Fruit fly (Drosophila melanogaster) whole organism, embryonic: Measurements from ENCODE around the gene Or65c.
A peak's percentile ranks its signal among the peaks of the same experiment; 100 is the strongest.

Source experiments
- Blimp-1 ChIP-seq: fragments of 200-800 bp; sonication (Bioruptor generic); optimal IDR thresholded peaks from 3 replicates; lab custom pipeline; 2018; ENCODE audit warnings: missing biosample characterization, missing genetic modification characterization, mild to moderate bottlenecking, moderate library complexity, missing genetic modification reagents
- CG10979 ChIP-seq: fragments of 200-800 bp; sonication (Bioruptor generic); optimal IDR thresholded peaks from 2 replicates; lab custom pipeline; 2018; ENCODE audit warnings: missing biosample characterization, mild to moderate bottlenecking, missing genetic modification characterization, moderate library complexity
- CG11085 ChIP-seq: fragments of 200-800 bp; sonication (Bioruptor generic); IDR thresholded peaks from 2 replicates; pipeline ENCODE4 v1.3.6; 2022; ENCODE audit warnings: missing biosample characterization, missing genetic modification characterization
- CG11560 ChIP-seq: fragments of 200-800 bp; sonication (Bioruptor generic); IDR thresholded peaks from 3 replicates; pipeline ENCODE4 v1.3.6; 2022; ENCODE audit warnings: missing biosample characterization, missing genetic modification characterization
- CG12236 ChIP-seq: fragments of 200-800 bp; sonication (Bioruptor generic); optimal IDR thresholded peaks from 2 replicates; lab custom pipeline; 2016; ENCODE audit warnings: missing biosample characterization, missing genetic modification characterization
- CG12299 ChIP-seq: fragments of 200-800 bp; sonication (Bioruptor generic); optimal IDR thresholded peaks from 2 replicates; lab custom pipeline; 2018; ENCODE audit warnings: missing biosample characterization, mild to moderate bottlenecking, missing genetic modification characterization
- CG12659 ChIP-seq: fragments of 200-800 bp; sonication (Bioruptor generic); optimal IDR thresholded peaks from 3 replicates; lab custom pipeline; 2017; ENCODE audit warnings: mild to moderate bottlenecking, missing biosample characterization, missing genetic modification reagents, missing genetic modification characterization
- CG14667 ChIP-seq: fragments of 200-800 bp; sonication (Bioruptor generic); IDR thresholded peaks from 2 replicates; pipeline ENCODE4 v1.3.6; 2022; ENCODE audit warnings: missing biosample characterization, missing genetic modification characterization
- CG15696 ChIP-seq: fragments of 200-800 bp; sonication (Bioruptor generic); optimal IDR thresholded peaks from 2 replicates; lab custom pipeline; 2019; ENCODE audit warnings: missing biosample characterization, mild to moderate bottlenecking, missing genetic modification characterization, moderate library complexity
- CG17359 ChIP-seq: fragments of 200-800 bp; sonication (Bioruptor generic); optimal IDR thresholded peaks from 3 replicates; lab custom pipeline; 2018; ENCODE audit warnings: missing biosample characterization, mild to moderate bottlenecking, missing genetic modification characterization, moderate library complexity
- CG17829 ChIP-seq: fragments of 200-800 bp; optimal IDR thresholded peaks from 2 replicates; lab custom pipeline; 2019; ENCODE audit warnings: missing biosample characterization, mild to moderate bottlenecking, missing genetic modification characterization, moderate library complexity
- CG18262 ChIP-seq: fragments of 200-800 bp; optimal IDR thresholded peaks from 3 replicates; lab custom pipeline; 2019; ENCODE audit warnings: missing biosample characterization, mild to moderate bottlenecking, missing genetic modification characterization, moderate library complexity
- CG2712 ChIP-seq: fragments of 200-800 bp; optimal IDR thresholded peaks from 3 replicates; lab custom pipeline; 2019; ENCODE audit warnings: missing biosample characterization, mild to moderate bottlenecking, missing genetic modification characterization, moderate library complexity
- CG2875 ChIP-seq: fragments of 200-800 bp; sonication (Bioruptor generic); optimal IDR thresholded peaks from 2 replicates; lab custom pipeline; 2017; ENCODE audit warnings: missing biosample characterization, mild to moderate bottlenecking, missing genetic modification characterization, missing genetic modification reagents
- CG2889 ChIP-seq: fragments of 200-800 bp; sonication (Bioruptor generic); IDR thresholded peaks from 3 replicates; pipeline ENCODE4 v1.3.6; 2022; ENCODE audit warnings: missing biosample characterization, missing genetic modification characterization
- CG3163 ChIP-seq: fragments of 200-800 bp; sonication (Bioruptor generic); optimal IDR thresholded peaks from 3 replicates; lab custom pipeline; 2016; ENCODE audit warnings: missing biosample characterization, missing genetic modification characterization
- CG33557 ChIP-seq: fragments of 200-800 bp; sonication (Bioruptor generic); optimal IDR thresholded peaks from 2 replicates; lab custom pipeline; 2019; ENCODE audit warnings: missing biosample characterization, mild to moderate bottlenecking, missing genetic modification characterization, moderate library complexity
- CG4360 ChIP-seq: fragments of 200-800 bp; sonication (Bioruptor generic); IDR thresholded peaks from 2 replicates; pipeline ENCODE4 v1.3.6; 2022; ENCODE audit warnings: missing biosample characterization, missing genetic modification characterization
- CG4730 ChIP-seq: fragments of 200-800 bp; sonication (Bioruptor generic); IDR thresholded peaks from 2 replicates; pipeline ENCODE4 v1.3.6; 2022; ENCODE audit warnings: missing biosample characterization, missing genetic modification characterization
- CG6854 ChIP-seq: fragments of 200-800 bp; sonication (Bioruptor generic); optimal IDR thresholded peaks from 3 replicates; lab custom pipeline; 2017; ENCODE audit warnings: missing biosample characterization, mild to moderate bottlenecking, missing genetic modification characterization
- CG7987 ChIP-seq: fragments of 200-800 bp; sonication (Bioruptor generic); optimal IDR thresholded peaks from 2 replicates; lab custom pipeline; 2018; ENCODE audit warnings: missing biosample characterization, mild to moderate bottlenecking, missing genetic modification characterization, moderate library complexity
- CG8290 ChIP-seq, 3 experiments: fragments of 200-800 bp; sonication (Bioruptor generic); optimal IDR thresholded peaks; 2 replicates each; lab custom pipeline; 2016 to 2019; ENCODE audit warnings: missing biosample characterization in 3 of 3, missing genetic modification characterization in 3 of 3, mild to moderate bottlenecking in 2 of 3, moderate library complexity in 1 of 3
- CrebB ChIP-seq: fragments of 200-800 bp; sonication (Bioruptor generic); optimal IDR thresholded peaks from 3 replicates; lab custom pipeline; 2018; ENCODE audit warnings: missing biosample characterization, mild to moderate bottlenecking, missing genetic modification characterization
- Doc3 ChIP-seq: fragments of 200-800 bp; sonication (Bioruptor generic); IDR thresholded peaks from 3 replicates; pipeline ENCODE4 v1.3.6; 2022; ENCODE audit warnings: missing biosample characterization, missing genetic modification characterization; ENCODE audit not compliant: partially characterized antibody
- Drgx ChIP-seq: fragments of 200-800 bp; sonication (Bioruptor generic); IDR thresholded peaks from 2 replicates; pipeline ENCODE4 v1.3.6; 2022; ENCODE audit warnings: missing biosample characterization, missing genetic modification characterization
- HLH4C ChIP-seq: fragments of 200-800 bp; sonication (Bioruptor generic); IDR thresholded peaks from 3 replicates; pipeline ENCODE4 v1.3.6; 2022; ENCODE audit warnings: missing biosample characterization, missing genetic modification characterization; ENCODE audit not compliant: partially characterized antibody
- Mad ChIP-seq: fragments of 200-800 bp; sonication (Bioruptor generic); optimal IDR thresholded peaks from 2 replicates; lab custom pipeline; 2016; ENCODE audit warnings: missing biosample characterization, missing genetic modification characterization
- Rx ChIP-seq: fragments of 200-800 bp; sonication (Bioruptor generic); IDR thresholded peaks from 2 replicates; pipeline ENCODE4 v1.3.6; 2022; ENCODE audit warnings: missing biosample characterization, missing genetic modification characterization
- Sox100B ChIP-seq: fragments of 200-800 bp; sonication (Bioruptor generic); optimal IDR thresholded peaks from 3 replicates; lab custom pipeline; 2018; ENCODE audit warnings: missing biosample characterization, mild to moderate bottlenecking, missing genetic modification characterization
- Xrp1 ChIP-seq: fragments of 200-800 bp; sonication (Bioruptor generic); IDR thresholded peaks from 2 replicates; pipeline ENCODE4 v1.3.6; 2022; ENCODE audit warnings: missing biosample characterization, missing genetic modification characterization
- btn ChIP-seq: fragments of 200-800 bp; sonication (Bioruptor generic); optimal IDR thresholded peaks from 2 replicates; lab custom pipeline; 2016; ENCODE audit warnings: missing biosample characterization, missing genetic modification characterization
- dmrt11E ChIP-seq: fragments of 200-800 bp; sonication (Bioruptor generic); optimal IDR thresholded peaks from 3 replicates; lab custom pipeline; 2018; ENCODE audit warnings: missing biosample characterization, mild to moderate bottlenecking, missing genetic modification characterization, moderate library complexity
- exex ChIP-seq: fragments of 200-800 bp; sonication (Bioruptor generic); optimal IDR thresholded peaks from 4 replicates; lab custom pipeline; 2018; ENCODE audit warnings: missing biosample characterization, mild to moderate bottlenecking, missing genetic modification characterization, moderate library complexity
- gem ChIP-seq: fragments of 200-800 bp; sonication (Bioruptor generic); optimal IDR thresholded peaks from 2 replicates; lab custom pipeline; 2019; ENCODE audit warnings: missing biosample characterization, mild to moderate bottlenecking, missing genetic modification characterization, moderate library complexity
- kay ChIP-seq: fragments of 200-800 bp; sonication (Bioruptor generic); optimal IDR thresholded peaks from 2 replicates; lab custom pipeline; 2016; ENCODE audit warnings: missing biosample characterization, missing genetic modification characterization
- lab ChIP-seq: fragments of 200-800 bp; sonication (Bioruptor generic); optimal IDR thresholded peaks from 3 replicates; lab custom pipeline; 2017; ENCODE audit warnings: missing biosample characterization, missing genetic modification characterization, mild to moderate bottlenecking, moderate library complexity, missing genetic modification reagents
- luna ChIP-seq: fragments of 200-800 bp; sonication (Bioruptor generic); optimal IDR thresholded peaks from 2 replicates; lab custom pipeline; 2016; ENCODE audit warnings: missing biosample characterization, missing genetic modification characterization
- onecut ChIP-seq: fragments of 200-800 bp; sonication (Bioruptor generic); IDR thresholded peaks from 2 replicates; pipeline ENCODE4 v1.3.6; 2022; ENCODE audit warnings: missing biosample characterization, missing genetic modification characterization
- row ChIP-seq: fragments of 200-800 bp; sonication (Bioruptor generic); IDR thresholded peaks from 3 replicates; pipeline ENCODE4 v1.3.6; 2022; ENCODE audit warnings: missing biosample characterization, missing genetic modification characterization
- salm ChIP-seq: fragments of 200-800 bp; sonication (Bioruptor generic); optimal IDR thresholded peaks from 2 replicates; lab custom pipeline; 2018; ENCODE audit warnings: missing biosample characterization, mild to moderate bottlenecking, missing genetic modification characterization
- sc ChIP-seq, 3 experiments: fragments of >200 bp in 2 of 3; fragments of 200-800 bp in 1 of 3; sonication (Bioruptor generic) in 1 of 3; optimal IDR thresholded peaks; 2 replicates in 2 of 3; 3 replicates in 1 of 3; lab custom pipeline; 2017; ENCODE audit warnings: mild to moderate bottlenecking in 1 of 3, missing biosample characterization in 1 of 3, missing genetic modification characterization in 1 of 3, missing genetic modification reagents in 1 of 3
- sens-2 ChIP-seq: fragments of 200-800 bp; sonication (Bioruptor generic); IDR thresholded peaks from 2 replicates; pipeline ENCODE4 v1.3.6; 2022; ENCODE audit warnings: missing biosample characterization, missing genetic modification characterization
- seq ChIP-seq: fragments of 200-800 bp; sonication (Bioruptor generic); IDR thresholded peaks from 2 replicates; pipeline ENCODE4 v1.3.6; 2022; ENCODE audit warnings: missing biosample characterization, missing genetic modification characterization
- tio ChIP-seq: fragments of 200-800 bp; sonication (Bioruptor generic); optimal IDR thresholded peaks from 2 replicates; lab custom pipeline; 2017; ENCODE audit warnings: missing biosample characterization, missing genetic modification characterization, inconsistent platforms
- tna ChIP-seq: fragments of 200-800 bp; sonication (Bioruptor generic); IDR thresholded peaks from 2 replicates; pipeline ENCODE4 v1.3.6; 2022; ENCODE audit warnings: missing biosample characterization, missing genetic modification characterization; ENCODE audit not compliant: partially characterized antibody
- wdn ChIP-seq: fragments of 200-800 bp; sonication (Bioruptor generic); IDR thresholded peaks from 2 replicates; pipeline ENCODE4 v1.3.6; 2022; ENCODE audit warnings: missing biosample characterization, missing genetic modification characterization
- zen ChIP-seq: fragments of 200-800 bp; sonication (Bioruptor generic); optimal IDR thresholded peaks from 3 replicates; lab custom pipeline; 2018; ENCODE audit warnings: missing biosample characterization, mild to moderate bottlenecking, missing genetic modification characterization, moderate library complexity
- zfh1 ChIP-seq: fragments of 200-800 bp; sonication (Bioruptor generic); IDR thresholded peaks from 3 replicates; pipeline ENCODE4 v1.3.6; 2022; ENCODE audit warnings: missing biosample characterization, missing genetic modification characterization

The Or65c gene

dm6 chr3L:6358501-6358900 lies 31.1 kb downstream of the Or65c start (continued):
- peak; percentile 43 for TF ChIP-seq dmrt11E (tag; lab: Kevin White, UChicago)
- TF ChIP-seq CG4360 (GFP tag; lab: Robert Waterston, UW): no peak
- TF ChIP-seq CrebB (tag; lab: Kevin White, UChicago): no peak
- no peak for TF ChIP-seq Rx (GFP tag; lab: Robert Waterston, UW)
- TF ChIP-seq onecut: no peak
- TF ChIP-seq sc (optimal IDR thresholded peaks at IDR 0.05; lab: Kevin White, UChicago): no peak
- TF ChIP-seq sc (GFP tag; optimal IDR thresholded peaks at IDR 0.05; lab: Kevin White, UChicago): no peak
- TF ChIP-seq row: peak; percentile 15; the same call in 1 of the 3 replicates
- TF ChIP-seq btn (GFP tag; lab: Kevin White, UChicago): no peak
- no peak for TF ChIP-seq CG2875 (GFP tag; lab: Kevin White, UChicago)
- peak; percentile 6 for TF ChIP-seq CG18262 (tag; lab: Kevin White, UChicago)
- peak; percentile 12 for TF ChIP-seq Blimp-1 (GFP tag; lab: Kevin White, UChicago)
- TF ChIP-seq CG4730 (GFP tag; lab: Robert Waterston, UW): no peak
- TF ChIP-seq CG7987 (GFP tag; lab: Kevin White, UChicago): no peak
- TF ChIP-seq Xrp1 (GFP tag; lab: Robert Waterston, UW): peak; percentile 39; the same call in 1 of the 2 replicates
- TF ChIP-seq CG10979 (tag; lab: Kevin White, UChicago): peak; percentile 15
- no peak for TF ChIP-seq Doc3 (GFP tag; lab: Robert Waterston, UW)
- no peak for TF ChIP-seq Mad (GFP tag; lab: Kevin White, UChicago)
- TF ChIP-seq CG12659: no peak
- TF ChIP-seq CG2712 (tag; lab: Kevin White, UChicago): peak; percentile 14
- no peak for TF ChIP-seq CG2889 (GFP tag; lab: Robert Waterston, UW)
- TF ChIP-seq CG6854 (GFP tag; lab: Kevin White, UChicago): no peak
- TF ChIP-seq CG3163 (GFP tag; lab: Kevin White, UChicago): no peak
- no peak for TF ChIP-seq CG33557 (GFP tag; lab: Kevin White, UChicago)
- TF ChIP-seq CG17829 (tag; lab: Kevin White, UChicago): peak; percentile 12
- TF ChIP-seq CG12236 (GFP tag; lab: Kevin White, UChicago): no peak
- no peak for TF ChIP-seq CG11085 (GFP tag; lab: Robert Waterston, UW)
- TF ChIP-seq tio (GFP tag; lab: Kevin White, UChicago): no peak
- TF ChIP-seq CG12299 (tag; lab: Kevin White, UChicago): no peak
- no peak for TF ChIP-seq CG11560 (tag; lab: Robert Waterston, UW)
- no peak for TF ChIP-seq CG17359 (tag; lab: Kevin White, UChicago)

DNA sequence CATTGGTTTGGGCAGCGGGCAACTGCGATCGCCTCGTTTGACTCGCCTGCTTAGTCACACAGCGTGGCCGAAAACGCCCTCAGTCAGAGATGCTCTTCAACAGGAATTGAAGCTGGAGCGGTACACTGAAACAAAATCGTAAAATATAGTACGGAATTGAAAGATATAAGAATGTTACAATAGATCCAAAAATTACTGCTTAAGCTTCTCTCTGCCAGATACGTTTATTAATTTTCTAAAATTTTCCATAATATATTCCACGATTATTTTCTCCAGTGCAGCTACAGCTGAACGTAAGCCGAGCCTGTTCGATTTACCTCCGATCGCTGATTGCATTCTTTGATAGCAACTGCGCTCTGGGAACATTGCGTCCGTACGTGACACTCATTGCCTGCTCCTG lies 31.8 kb downstream of the Or65c start:
- peak; percentile 39 for TF ChIP-seq CG15696
- TF ChIP-seq zen: peak; percentile 54
- no peak for TF ChIP-seq luna
- TF ChIP-seq CG8290 (GFP tag; optimal IDR thresholded peaks at IDR 0.05; lab: Kevin White, UChicago): no peak
- TF ChIP-seq CG8290 (tag; optimal IDR thresholded peaks at IDR 0.05; lab: Kevin White, UChicago): no peak
- peak; percentile 22; the same call in 1 of the 2 replicates for TF ChIP-seq Xrp1 (GFP tag; lab: Robert Waterston, UW)
- no peak for TF ChIP-seq Sox100B (GFP tag; lab: Kevin White, UChicago)
- peak; percentile 35; the same call in 1 of the 2 replicates for TF ChIP-seq Drgx
- TF ChIP-seq zfh1 (GFP tag; lab: Robert Waterston, UW): peak; percentile 37; the same call in 1 of the 3 replicates
- no peak for TF ChIP-seq salm (tag; lab: Kevin White, UChicago)
- TF ChIP-seq lab (GFP tag; lab: Kevin White, UChicago): no peak
- no peak for TF ChIP-seq sens-2
- TF ChIP-seq dmrt11E (tag; lab: Kevin White, UChicago): peak; percentile 2
- no peak for TF ChIP-seq tna (GFP tag; lab: Robert Waterston, UW)
- no peak for TF ChIP-seq kay (GFP tag; lab: Kevin White, UChicago)
- no peak for TF ChIP-seq HLH4C
- TF ChIP-seq seq (GFP tag; lab: Robert Waterston, UW): no peak
- TF ChIP-seq exex (tag; lab: Kevin White, UChicago): no peak
- TF ChIP-seq CG14667 (GFP tag; lab: Robert Waterston, UW): no peak
- no peak for TF ChIP-seq wdn (GFP tag; lab: Robert Waterston, UW)
- peak; percentile 33 for TF ChIP-seq CG10979 (tag; lab: Kevin White, UChicago)
- TF ChIP-seq gem: peak; percentile 3
